Fruit fly (Drosophila melanogaster) whole organism, embryonic: ENCODE data around the gene CG14352.
A peak's percentile ranks its signal among the peaks of the same experiment; 100 is the strongest.

ENCODE experiments used
- Atf6 ChIP-seq: fragments of 200-800 bp; sonication (Bioruptor generic); IDR thresholded peaks from 2 replicates; pipeline ENCODE4 v1.3.6; 2022; ENCODE audit warnings: missing biosample characterization, missing genetic modification characterization
- CG10267 ChIP-seq: fragments of 200-800 bp; sonication (Bioruptor generic); optimal IDR thresholded peaks from 2 replicates; lab custom pipeline; 2018; ENCODE audit warnings: missing biosample characterization, mild to moderate bottlenecking, missing genetic modification characterization, moderate library complexity
- CG12236 ChIP-seq: fragments of 200-800 bp; sonication (Bioruptor generic); optimal IDR thresholded peaks from 2 replicates; lab custom pipeline; 2016; ENCODE audit warnings: missing biosample characterization, missing genetic modification characterization
- CG12299 ChIP-seq: fragments of 200-800 bp; sonication (Bioruptor generic); optimal IDR thresholded peaks from 2 replicates; lab custom pipeline; 2018; ENCODE audit warnings: missing biosample characterization, mild to moderate bottlenecking, missing genetic modification characterization
- CG1233 ChIP-seq: fragments of 200-800 bp; sonication (Bioruptor generic); optimal IDR thresholded peaks from 4 replicates; lab custom pipeline; 2018; ENCODE audit warnings: missing biosample characterization, mild to moderate bottlenecking, missing genetic modification characterization
- CG12744 ChIP-seq: fragments of 200-800 bp; sonication (Bioruptor generic); optimal IDR thresholded peaks from 2 replicates; lab custom pipeline; 2016; ENCODE audit warnings: missing biosample characterization, missing genetic modification characterization
- CG14667 ChIP-seq: fragments of 200-800 bp; sonication (Bioruptor generic); IDR thresholded peaks from 2 replicates; pipeline ENCODE4 v1.3.6; 2022; ENCODE audit warnings: missing biosample characterization, missing genetic modification characterization
- CG17328 ChIP-seq: fragments of 200-800 bp; sonication (Bioruptor generic); IDR thresholded peaks from 2 replicates; pipeline ENCODE4 v1.3.6; 2022; ENCODE audit warnings: missing biosample characterization, missing genetic modification characterization
- CG18619 ChIP-seq: fragments of 200-800 bp; sonication (Bioruptor generic); optimal IDR thresholded peaks from 3 replicates; lab custom pipeline; 2017; ENCODE audit warnings: missing biosample characterization, mild to moderate bottlenecking, missing genetic modification characterization
- CG3847 ChIP-seq: fragments of 200-800 bp; sonication (Bioruptor generic); IDR thresholded peaks from 2 replicates; pipeline ENCODE4 v1.3.6; 2022; ENCODE audit warnings: missing biosample characterization, missing genetic modification characterization
- CG4360 ChIP-seq: fragments of 200-800 bp; sonication (Bioruptor generic); IDR thresholded peaks from 2 replicates; pipeline ENCODE4 v1.3.6; 2022; ENCODE audit warnings: missing biosample characterization, missing genetic modification characterization
- CG7745 ChIP-seq: fragments of 200-800 bp; sonication (Bioruptor generic); optimal IDR thresholded peaks from 2 replicates; lab custom pipeline; 2018; ENCODE audit warnings: missing biosample characterization, mild to moderate bottlenecking, missing genetic modification characterization, moderate library complexity
- CG8478 ChIP-seq: fragments of >200 bp; optimal IDR thresholded peaks from 2 replicates; lab custom pipeline; 2018
- CG8924 ChIP-seq: fragments of 200-800 bp; optimal IDR thresholded peaks from 3 replicates; lab custom pipeline; 2019; ENCODE audit warnings: missing biosample characterization, mild to moderate bottlenecking, missing genetic modification characterization, moderate library complexity
- CG9817 ChIP-seq: fragments of 200-800 bp; sonication (Bioruptor generic); optimal IDR thresholded peaks from 2 replicates; lab custom pipeline; 2018; ENCODE audit warnings: missing biosample characterization, mild to moderate bottlenecking, missing genetic modification characterization, moderate library complexity
- Eip74EF ChIP-seq, 2 experiments: fragments of 200-800 bp in 1 of 2; fragments of >200 bp in 1 of 2; sonication (Bioruptor generic) in 1 of 2; optimal IDR thresholded peaks; 2 replicates each; lab custom pipeline; 2017 to 2019; ENCODE audit warnings: missing biosample characterization in 2 of 2, missing genetic modification characterization in 2 of 2, mild to moderate bottlenecking in 1 of 2, moderate library complexity in 1 of 2
- Fer2 ChIP-seq: fragments of 200-800 bp; sonication (Bioruptor generic); optimal IDR thresholded peaks from 2 replicates; lab custom pipeline; 2018; ENCODE audit warnings: missing biosample characterization, mild to moderate bottlenecking, missing genetic modification characterization, moderate library complexity
- H15 ChIP-seq: fragments of 200-800 bp; sonication (Bioruptor generic); IDR thresholded peaks from 3 replicates; pipeline ENCODE4 v1.3.6; 2022; ENCODE audit warnings: missing biosample characterization, missing genetic modification characterization
- Hey ChIP-seq: fragments of 200-800 bp; sonication (Bioruptor generic); optimal IDR thresholded peaks from 3 replicates; lab custom pipeline; 2018; ENCODE audit warnings: missing biosample characterization, mild to moderate bottlenecking, missing genetic modification characterization
- Hr3 ChIP-seq: fragments of 200-800 bp; sonication (Bioruptor generic); optimal IDR thresholded peaks from 3 replicates; lab custom pipeline; 2016; ENCODE audit warnings: missing biosample characterization, missing genetic modification characterization
- NK7.1 ChIP-seq: fragments of 200-800 bp; sonication (Bioruptor generic); optimal IDR thresholded peaks from 3 replicates; lab custom pipeline; 2016; ENCODE audit warnings: missing biosample characterization, missing genetic modification characterization
- Optix ChIP-seq: fragments of 200-800 bp; sonication (Bioruptor generic); IDR thresholded peaks from 3 replicates; pipeline ENCODE4 v1.3.6; 2022; ENCODE audit warnings: missing biosample characterization, missing genetic modification characterization
- Pdp1 ChIP-seq, 2 experiments: fragments of 200-800 bp; sonication (Bioruptor generic); optimal IDR thresholded peaks; 3 replicates each; lab custom pipeline; 2016; ENCODE audit warnings: missing biosample characterization in 2 of 2, missing genetic modification characterization in 2 of 2, mild to moderate bottlenecking in 1 of 2, moderate library complexity in 1 of 2
- Poxn ChIP-seq: fragments of 200-800 bp; sonication (Bioruptor generic); IDR thresholded peaks from 2 replicates; pipeline ENCODE4 v1.3.6; 2022; ENCODE audit warnings: missing biosample characterization, missing genetic modification characterization
- Trl ChIP-seq, 3 experiments: fragments of >200 bp in 2 of 3; fragments of 200-800 bp in 1 of 3; sonication (Bioruptor generic) in 1 of 3; optimal IDR thresholded peaks; 2 replicates in 1 of 3; 3 replicates in 2 of 3; lab custom pipeline; 2016 to 2017; ENCODE audit warnings: missing biosample characterization in 1 of 3, missing genetic modification characterization in 1 of 3
- abd-A ChIP-seq: fragments of 200-800 bp; sonication (Bioruptor generic); optimal IDR thresholded peaks from 3 replicates; lab custom pipeline; 2019; ENCODE audit warnings: missing biosample characterization, mild to moderate bottlenecking, missing genetic modification characterization, moderate library complexity
- chif ChIP-seq, 2 experiments: fragments of 200-800 bp; sonication (Bioruptor generic); optimal IDR thresholded peaks; 3 replicates each; lab custom pipeline; 2016; ENCODE audit warnings: missing biosample characterization in 2 of 2, missing genetic modification characterization in 2 of 2
- chm ChIP-seq: fragments of 200-800 bp; sonication (Bioruptor generic); IDR thresholded peaks from 2 replicates; pipeline ENCODE4 v1.3.6; 2022; ENCODE audit warnings: missing biosample characterization, missing genetic modification characterization
- crol ChIP-seq: fragments of 200-800 bp; sonication (Bioruptor generic); IDR thresholded peaks from 2 replicates; pipeline ENCODE4 v1.3.6; 2022; ENCODE audit warnings: missing biosample characterization, missing genetic modification characterization
- cwo ChIP-seq: fragments of 200-800 bp; sonication (Bioruptor generic); optimal IDR thresholded peaks from 3 replicates; lab custom pipeline; 2017; ENCODE audit warnings: missing biosample characterization, missing genetic modification characterization, mild to moderate bottlenecking, moderate library complexity, missing genetic modification reagents
- da ChIP-seq: fragments of 200-800 bp; sonication (Bioruptor generic); optimal IDR thresholded peaks from 2 replicates; lab custom pipeline; 2016; ENCODE audit warnings: missing biosample characterization, missing genetic modification characterization
- fd64A ChIP-seq: fragments of 200-800 bp; sonication (Bioruptor generic); optimal IDR thresholded peaks from 3 replicates; lab custom pipeline; 2018; ENCODE audit warnings: missing biosample characterization, mild to moderate bottlenecking, missing genetic modification characterization
- ftz-f1 ChIP-seq: fragments of 200-800 bp; sonication (Bioruptor generic); optimal IDR thresholded peaks from 2 replicates; lab custom pipeline; 2016; ENCODE audit warnings: missing biosample characterization, missing genetic modification characterization
- hkb ChIP-seq, 2 experiments: fragments of 200-800 bp in 1 of 2; fragments of >200 bp in 1 of 2; sonication (Bioruptor generic) in 1 of 2; IDR thresholded peaks in 1 of 2; optimal IDR thresholded peaks in 1 of 2; 2 replicates each; pipeline versions ENCODE4 v1.3.6 to Lab custom; 2017 to 2022; ENCODE audit warnings: missing biosample characterization in 1 of 2, missing genetic modification characterization in 1 of 2
- insv ChIP-seq, 2 experiments: fragments of 200-800 bp; sonication (Bioruptor generic); optimal IDR thresholded peaks; 3 replicates each; lab custom pipeline; 2016 to 2018; ENCODE audit warnings: missing biosample characterization in 2 of 2, missing genetic modification characterization in 2 of 2
- kni ChIP-seq: fragments of 200-800 bp; sonication (Bioruptor generic); optimal IDR thresholded peaks from 3 replicates; lab custom pipeline; 2017; ENCODE audit warnings: mild to moderate bottlenecking, missing biosample characterization, missing genetic modification reagents, missing genetic modification characterization
- lov ChIP-seq, 2 experiments: fragments of 200-800 bp in 1 of 2; fragments of >200 bp in 1 of 2; sonication (Bioruptor generic) in 1 of 2; IDR thresholded peaks in 1 of 2; optimal IDR thresholded peaks in 1 of 2; 2 replicates in 1 of 2; 3 replicates in 1 of 2; pipeline versions ENCODE4 v1.3.6 to Lab custom; 2017 to 2022; ENCODE audit warnings: missing biosample characterization in 1 of 2, missing genetic modification characterization in 1 of 2
- mirr ChIP-seq: fragments of 200-800 bp; sonication (Bioruptor generic); optimal IDR thresholded peaks from 3 replicates; lab custom pipeline; 2018; ENCODE audit warnings: missing biosample characterization, mild to moderate bottlenecking, missing genetic modification characterization
- mld ChIP-seq: fragments of 200-800 bp; sonication (Bioruptor generic); IDR thresholded peaks from 3 replicates; pipeline ENCODE4 v1.3.6; 2022; ENCODE audit warnings: missing biosample characterization, missing genetic modification characterization; ENCODE audit not compliant: partially characterized antibody
- nom ChIP-seq: fragments of 200-800 bp; sonication (Bioruptor generic); optimal IDR thresholded peaks from 2 replicates; lab custom pipeline; 2017; ENCODE audit warnings: missing biosample characterization, missing genetic modification characterization, mild to moderate bottlenecking, moderate library complexity, missing genetic modification reagents
- otp ChIP-seq: fragments of 200-800 bp; sonication (Bioruptor generic); IDR thresholded peaks from 3 replicates; pipeline ENCODE4, ENCODE4 v1.3.6; 2022; ENCODE audit warnings: missing biosample characterization, missing genetic modification characterization
- pros ChIP-seq: fragments of 200-800 bp; sonication (Bioruptor generic); optimal IDR thresholded peaks from 3 replicates; lab custom pipeline; 2019; ENCODE audit warnings: missing biosample characterization, mild to moderate bottlenecking, missing genetic modification characterization, moderate library complexity
- row ChIP-seq: fragments of 200-800 bp; sonication (Bioruptor generic); IDR thresholded peaks from 3 replicates; pipeline ENCODE4 v1.3.6; 2022; ENCODE audit warnings: missing biosample characterization, missing genetic modification characterization
- schlank ChIP-seq: fragments of 200-800 bp; sonication (Bioruptor generic); optimal IDR thresholded peaks from 2 replicates; lab custom pipeline; 2018; ENCODE audit warnings: missing biosample characterization, mild to moderate bottlenecking, missing genetic modification characterization
- sr ChIP-seq: fragments of 200-800 bp; sonication (Bioruptor generic); IDR thresholded peaks from 3 replicates; pipeline ENCODE4 v1.3.6; 2022; ENCODE audit warnings: missing biosample characterization, missing genetic modification characterization
- tgo ChIP-seq: fragments of 200-800 bp; sonication (Bioruptor generic); IDR thresholded peaks from 3 replicates; pipeline ENCODE4 v1.3.6; 2022; ENCODE audit warnings: missing biosample characterization, missing genetic modification characterization
- wek ChIP-seq: fragments of 200-800 bp; sonication (Bioruptor generic); optimal IDR thresholded peaks from 3 replicates; lab custom pipeline; 2018; ENCODE audit warnings: missing biosample characterization, mild to moderate bottlenecking, missing genetic modification characterization, moderate library complexity

The CG14352 gene

DNA sequence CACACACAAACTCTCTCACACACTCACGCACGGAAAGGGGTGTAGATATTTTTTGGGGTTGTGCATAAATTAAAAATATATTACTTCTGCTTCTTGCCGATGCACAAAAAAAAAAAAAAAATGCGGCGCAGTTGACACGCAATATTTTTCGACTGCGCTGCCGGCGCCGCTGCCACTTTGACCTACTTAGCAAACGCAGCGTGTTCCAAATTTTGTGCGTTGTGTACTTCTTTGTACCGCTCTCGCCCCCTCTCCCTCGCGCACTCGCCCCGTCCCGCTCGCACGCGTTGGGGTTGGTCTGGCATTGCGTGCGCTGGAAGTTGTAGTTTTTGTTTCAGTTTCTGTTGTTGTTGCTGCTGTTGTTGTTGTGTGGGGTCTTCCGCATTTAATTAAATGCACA lies 43.0 kb downstream of the CG14352 start (continued):
- TF ChIP-seq CG9817 (tag; lab: Kevin White, UChicago) = no peak
- TF ChIP-seq abd-A (tag; lab: Kevin White, UChicago) = peak; percentile 61
- peak; percentile 8 for TF ChIP-seq CG18619 (GFP tag; lab: Kevin White, UChicago)
- no peak for TF ChIP-seq Poxn (GFP tag; lab: Robert Waterston, UW)
- no peak for TF ChIP-seq CG1233
- TF ChIP-seq CG7745 (tag; lab: Kevin White, UChicago) = peak; percentile 52
- peak; percentile 5 for TF ChIP-seq fd64A
- peak; percentile 89 for TF ChIP-seq pros
- peak; percentile 29 for TF ChIP-seq wek
- 0 out of 3 replicates have a peak, but pooled peaks have one; percentile 23 for TF ChIP-seq sr (GFP tag; lab: Robert Waterston, UW)
- peak; percentile 29 for TF ChIP-seq CG8924 (tag; lab: Kevin White, UChicago)
- no peak for TF ChIP-seq hkb (optimal IDR thresholded peaks at IDR 0.05; lab: Kevin White, UChicago)
- peak; percentile 63; the same call in 1 of the 2 replicates for TF ChIP-seq hkb (GFP tag; IDR thresholded peaks at IDR 0.05; lab: Robert Waterston, UW)
- peak; percentile 49; the same call in 1 of the 3 replicates for TF ChIP-seq otp
- no peak for TF ChIP-seq CG10267 (tag; lab: Kevin White, UChicago)
- TF ChIP-seq Hey (tag; lab: Kevin White, UChicago) = no peak
- TF ChIP-seq Hr3 (GFP tag; lab: Kevin White, UChicago) = peak; percentile 62
- TF ChIP-seq ftz-f1 (GFP tag; lab: Kevin White, UChicago) = peak; percentile 17
- no peak for TF ChIP-seq CG12744 (GFP tag; lab: Kevin White, UChicago)
- 0 out of 3 replicates have a peak, but pooled peaks have one; percentile 13 for TF ChIP-seq row (GFP tag; lab: Robert Waterston, UW)
- TF ChIP-seq Fer2 (tag; lab: Kevin White, UChicago) = no peak
- TF ChIP-seq Optix (GFP tag; lab: Robert Waterston, UW) = 0 out of 3 replicates have a peak, but pooled peaks have one; percentile 33
- TF ChIP-seq tgo (GFP tag; lab: Robert Waterston, UW) = peak; percentile 35; the same call in 1 of the 3 replicates
- 0 out of 2 replicates have a peak, but pooled peaks have one; percentile 7 for TF ChIP-seq CG3847 (GFP tag; lab: Robert Waterston, UW)
- TF ChIP-seq schlank (tag; lab: Kevin White, UChicago) = no peak
- TF ChIP-seq CG8478 (lab: Kevin White, UChicago) = no peak
- no peak for TF ChIP-seq da (GFP tag; lab: Kevin White, UChicago)
- TF ChIP-seq insv (GFP tag; optimal IDR thresholded peaks at IDR 0.05; lab: Kevin White, UChicago) = no peak
- no peak for TF ChIP-seq Trl (optimal IDR thresholded peaks at IDR 0.05; lab: Kevin White, UChicago)
- TF ChIP-seq Trl (GFP tag; optimal IDR thresholded peaks at IDR 0.05; lab: Kevin White, UChicago) = peak; percentile 16
- TF ChIP-seq CG12236 (GFP tag; lab: Kevin White, UChicago) = no peak
- 0 out of 3 replicates have a peak, but pooled peaks have one; percentile 35 for TF ChIP-seq mld (GFP tag; lab: Robert Waterston, UW)
- peak; percentile 62 for TF ChIP-seq chm
- no peak for TF ChIP-seq lov (optimal IDR thresholded peaks at IDR 0.05; lab: Kevin White, UChicago)
- peak; percentile 53; the same call in 1 of the 3 replicates for TF ChIP-seq lov (GFP tag; IDR thresholded peaks at IDR 0.05; lab: Robert Waterston, UW)
- TF ChIP-seq Atf6 (GFP tag; lab: Robert Waterston, UW) = 0 out of 2 replicates have a peak, but pooled peaks have one; percentile 9
- TF ChIP-seq CG4360 (GFP tag; lab: Robert Waterston, UW) = peak; percentile 99
- no peak for TF ChIP-seq CG14667 (GFP tag; lab: Robert Waterston, UW)
- peak; percentile 40; the same call in 1 of the 3 replicates for TF ChIP-seq H15 (GFP tag; lab: Robert Waterston, UW)
- TF ChIP-seq cwo (GFP tag; lab: Kevin White, UChicago) = peak; percentile 47
- no peak for TF ChIP-seq chif (GFP tag; optimal IDR thresholded peaks at IDR 0.05; lab: Kevin White, UChicago)
- TF ChIP-seq nom = no peak
- peak; percentile 89 for TF ChIP-seq kni (GFP tag; lab: Kevin White, UChicago)
- no peak for TF ChIP-seq mirr (GFP tag; lab: Kevin White, UChicago)
- no peak for TF ChIP-seq CG12299
- TF ChIP-seq CG17328 (GFP tag; lab: Robert Waterston, UW) = peak; percentile 5; the same call in 1 of the 2 replicates
- TF ChIP-seq crol (GFP tag; lab: Robert Waterston, UW) = peak; percentile 86
- no peak for TF ChIP-seq NK7.1 (GFP tag; lab: Kevin White, UChicago)
- peak in 1 of 2 experiments; percentile 58 for TF ChIP-seq Pdp1 (GFP tag; optimal IDR thresholded peaks at IDR 0.05; lab: Kevin White, UChicago)
- TF ChIP-seq Eip74EF (GFP tag; optimal IDR thresholded peaks at IDR 0.05; lab: Kevin White, UChicago) = peak in 1 of 2 experiments; percentile 58
